Fruit fly (Drosophila melanogaster) whole organism, embryonic: Measurements from ENCODE around the gene CG5104.

ENCODE experiments used
- Ada2b ChIP-seq: fragments of 200-800 bp; sonication (Bioruptor generic); IDR thresholded peaks from 2 replicates; pipeline ENCODE4 v1.3.6; 2022; ENCODE audit warnings: missing biosample characterization, missing genetic modification characterization
- C15 ChIP-seq: fragments of 200-800 bp; sonication (Bioruptor generic); IDR thresholded peaks from 3 replicates; pipeline ENCODE4 v1.3.6; 2022; ENCODE audit warnings: missing biosample characterization, missing genetic modification characterization
- CG10267 ChIP-seq: fragments of 200-800 bp; sonication (Bioruptor generic); optimal IDR thresholded peaks from 2 replicates; lab custom pipeline; 2018; ENCODE audit warnings: missing biosample characterization, mild to moderate bottlenecking, missing genetic modification characterization, moderate library complexity
- CG10366 ChIP-seq: fragments of 200-800 bp; sonication (Bioruptor generic); IDR thresholded peaks from 2 replicates; pipeline ENCODE4 v1.3.6; 2022; ENCODE audit warnings: missing biosample characterization, missing genetic modification characterization
- CG11560 ChIP-seq: fragments of 200-800 bp; sonication (Bioruptor generic); IDR thresholded peaks from 3 replicates; pipeline ENCODE4 v1.3.6; 2022; ENCODE audit warnings: missing biosample characterization, missing genetic modification characterization
- CG11695 ChIP-seq: fragments of 200-800 bp; sonication (Bioruptor generic); IDR thresholded peaks from 3 replicates; pipeline ENCODE4 v1.3.6; 2022; ENCODE audit warnings: missing biosample characterization, missing genetic modification characterization
- CG13296 ChIP-seq: fragments of 200-800 bp; sonication (Bioruptor generic); optimal IDR thresholded peaks from 3 replicates; lab custom pipeline; 2018; ENCODE audit warnings: missing biosample characterization, mild to moderate bottlenecking, missing genetic modification characterization
- CG13894 ChIP-seq: fragments of 200-800 bp; sonication (Bioruptor generic); optimal IDR thresholded peaks from 3 replicates; lab custom pipeline; 2018; ENCODE audit warnings: missing biosample characterization, mild to moderate bottlenecking, missing genetic modification characterization, moderate library complexity
- CG14441 ChIP-seq: fragments of 200-800 bp; sonication (Bioruptor generic); IDR thresholded peaks from 2 replicates; pipeline ENCODE4 v1.3.6; 2022; ENCODE audit warnings: missing biosample characterization, missing genetic modification characterization
- CG15514 ChIP-seq: fragments of 200-800 bp; sonication (Bioruptor generic); optimal IDR thresholded peaks from 3 replicates; lab custom pipeline; 2017; ENCODE audit warnings: missing biosample characterization, missing genetic modification characterization, mild to moderate bottlenecking, moderate library complexity, missing genetic modification reagents
- CG16863 ChIP-seq: fragments of 200-800 bp; sonication (Bioruptor generic); optimal IDR thresholded peaks from 3 replicates; lab custom pipeline; 2016; ENCODE audit warnings: missing biosample characterization, missing genetic modification characterization
- CG17186 ChIP-seq: fragments of 200-800 bp; sonication (Bioruptor generic); optimal IDR thresholded peaks from 3 replicates; lab custom pipeline; 2017; ENCODE audit warnings: missing biosample characterization, missing genetic modification reagents, missing genetic modification characterization
- CG17829 ChIP-seq: fragments of 200-800 bp; optimal IDR thresholded peaks from 2 replicates; lab custom pipeline; 2019; ENCODE audit warnings: missing biosample characterization, mild to moderate bottlenecking, missing genetic modification characterization, moderate library complexity
- CG31224 ChIP-seq: fragments of 200-800 bp; sonication (Bioruptor generic); IDR thresholded peaks from 2 replicates; pipeline ENCODE4 v1.3.6; 2022; ENCODE audit warnings: missing biosample characterization, missing genetic modification characterization
- CG4328 ChIP-seq: fragments of 200-800 bp; sonication (Bioruptor generic); optimal IDR thresholded peaks from 3 replicates; lab custom pipeline; 2017; ENCODE audit warnings: missing biosample characterization, missing genetic modification reagents, missing genetic modification characterization
- CG6254 ChIP-seq: fragments of 200-800 bp; sonication (Bioruptor generic); optimal IDR thresholded peaks from 3 replicates; lab custom pipeline; 2017; ENCODE audit warnings: mild to moderate bottlenecking, missing biosample characterization, missing genetic modification reagents, missing genetic modification characterization
- CG6272 ChIP-seq: fragments of 200-800 bp; sonication (Bioruptor generic); IDR thresholded peaks from 2 replicates; pipeline ENCODE4 v1.3.6; 2022; ENCODE audit warnings: missing biosample characterization, missing genetic modification characterization
- CG8924 ChIP-seq: fragments of 200-800 bp; optimal IDR thresholded peaks from 3 replicates; lab custom pipeline; 2019; ENCODE audit warnings: missing biosample characterization, mild to moderate bottlenecking, missing genetic modification characterization, moderate library complexity
- CG9876 ChIP-seq: fragments of 200-800 bp; sonication (Bioruptor generic); optimal IDR thresholded peaks from 2 replicates; lab custom pipeline; 2016; ENCODE audit warnings: missing biosample characterization, missing genetic modification characterization
- CTCF ChIP-seq: fragments of 200-800 bp; sonication (Bioruptor generic); optimal IDR thresholded peaks from 2 replicates; lab custom pipeline; 2017; ENCODE audit warnings: missing biosample characterization, mild to moderate bottlenecking, missing genetic modification characterization, moderate library complexity
- CkIIα-i1 ChIP-seq: fragments of 200-800 bp; sonication (Bioruptor generic); IDR thresholded peaks from 2 replicates; pipeline ENCODE4 v1.3.6; 2022; ENCODE audit warnings: missing biosample characterization, missing genetic modification characterization
- D19B ChIP-seq: fragments of 200-800 bp; sonication (Bioruptor generic); optimal IDR thresholded peaks from 2 replicates; lab custom pipeline; 2017; ENCODE audit warnings: missing biosample characterization, mild to moderate bottlenecking, missing genetic modification characterization
- Dad ChIP-seq: fragments of 200-800 bp; sonication (Bioruptor generic); optimal IDR thresholded peaks from 3 replicates; lab custom pipeline; 2016; ENCODE audit warnings: missing biosample characterization, missing genetic modification characterization
- E2f2 ChIP-seq: fragments of 200-800 bp; sonication (Bioruptor generic); IDR thresholded peaks from 2 replicates; pipeline ENCODE4 v1.3.6; 2022; ENCODE audit warnings: missing biosample characterization, missing genetic modification characterization
- Fer1 ChIP-seq: fragments of 200-800 bp; sonication (Bioruptor generic); optimal IDR thresholded peaks from 2 replicates; lab custom pipeline; 2017; ENCODE audit warnings: missing biosample characterization, mild to moderate bottlenecking, missing genetic modification characterization
- HLH54F ChIP-seq: fragments of 200-800 bp; sonication (Bioruptor generic); optimal IDR thresholded peaks from 3 replicates; lab custom pipeline; 2016; ENCODE audit warnings: missing biosample characterization, missing genetic modification characterization
- NC2β ChIP-seq: fragments of 200-800 bp; sonication (Bioruptor generic); optimal IDR thresholded peaks from 2 replicates; lab custom pipeline; 2016; ENCODE audit warnings: missing biosample characterization, missing genetic modification characterization
- Neu2 ChIP-seq: fragments of 200-800 bp; sonication (Bioruptor generic); optimal IDR thresholded peaks from 3 replicates; lab custom pipeline; 2016; ENCODE audit warnings: missing biosample characterization, missing genetic modification characterization, borderline replicate concordance
- Oaz ChIP-seq: fragments of 200-800 bp; sonication (Bioruptor generic); IDR thresholded peaks from 2 replicates; pipeline ENCODE4 v1.3.6; 2022; ENCODE audit warnings: missing biosample characterization, missing genetic modification characterization
- Rx ChIP-seq: fragments of 200-800 bp; sonication (Bioruptor generic); IDR thresholded peaks from 2 replicates; pipeline ENCODE4 v1.3.6; 2022; ENCODE audit warnings: missing biosample characterization, missing genetic modification characterization
- Six4 ChIP-seq: fragments of 200-800 bp; sonication (Bioruptor generic); optimal IDR thresholded peaks from 2 replicates; lab custom pipeline; 2016; ENCODE audit warnings: missing biosample characterization, missing genetic modification characterization
- Ssrp ChIP-seq: fragments of 200-800 bp; sonication (Bioruptor generic); optimal IDR thresholded peaks from 2 replicates; lab custom pipeline; 2018; ENCODE audit warnings: missing biosample characterization, mild to moderate bottlenecking, missing genetic modification characterization, moderate library complexity
- TFAM ChIP-seq: fragments of 200-800 bp; sonication (Bioruptor generic); optimal IDR thresholded peaks from 2 replicates; lab custom pipeline; 2017; ENCODE audit warnings: missing biosample characterization, missing genetic modification characterization, inconsistent platforms
- aop ChIP-seq: fragments of 200-800 bp; sonication (Bioruptor generic); IDR thresholded peaks from 2 replicates; pipeline ENCODE4 v1.3.6; 2022; ENCODE audit warnings: missing biosample characterization, missing genetic modification characterization
- ap ChIP-seq: fragments of 200-800 bp; sonication (Bioruptor generic); IDR thresholded peaks from 2 replicates; pipeline ENCODE4 v1.3.6; 2022; ENCODE audit warnings: missing biosample characterization, missing genetic modification characterization
- ato ChIP-seq: fragments of 200-800 bp; sonication (Bioruptor generic); IDR thresholded peaks from 2 replicates; pipeline ENCODE4 v1.3.6; 2022; ENCODE audit warnings: missing biosample characterization, missing genetic modification characterization; ENCODE audit not compliant: partially characterized antibody
- dmrt99B ChIP-seq: fragments of 200-800 bp; sonication (Bioruptor generic); optimal IDR thresholded peaks from 2 replicates; lab custom pipeline; 2018; ENCODE audit warnings: missing biosample characterization, mild to moderate bottlenecking, missing genetic modification characterization, moderate library complexity
- eyg ChIP-seq: fragments of 200-800 bp; sonication (Bioruptor generic); optimal IDR thresholded peaks from 3 replicates; lab custom pipeline; 2016; ENCODE audit warnings: missing biosample characterization, missing genetic modification characterization
- gcm2 ChIP-seq: fragments of 200-800 bp; sonication (Bioruptor generic); optimal IDR thresholded peaks from 2 replicates; lab custom pipeline; 2016; ENCODE audit warnings: missing biosample characterization, missing genetic modification characterization
- knrl ChIP-seq: fragments of 200-800 bp; sonication (Bioruptor generic); IDR thresholded peaks from 3 replicates; pipeline ENCODE4 v1.3.6; 2022; ENCODE audit warnings: missing biosample characterization, missing genetic modification characterization; ENCODE audit not compliant: partially characterized antibody
- lilli ChIP-seq: fragments of 200-800 bp; sonication (Bioruptor generic); optimal IDR thresholded peaks from 3 replicates; lab custom pipeline; 2016; ENCODE audit warnings: missing biosample characterization, missing genetic modification characterization
- odd ChIP-seq: fragments of 200-800 bp; sonication (Bioruptor generic); optimal IDR thresholded peaks from 2 replicates; lab custom pipeline; 2017; ENCODE audit warnings: missing biosample characterization, mild to moderate bottlenecking, missing genetic modification characterization
- ro ChIP-seq: fragments of 200-800 bp; sonication (Bioruptor generic); IDR thresholded peaks from 2 replicates; pipeline ENCODE4 v1.3.6; 2022; ENCODE audit warnings: missing biosample characterization, missing genetic modification characterization
- row ChIP-seq: fragments of 200-800 bp; sonication (Bioruptor generic); IDR thresholded peaks from 3 replicates; pipeline ENCODE4 v1.3.6; 2022; ENCODE audit warnings: missing biosample characterization, missing genetic modification characterization
- slou ChIP-seq: fragments of 200-800 bp; sonication (Bioruptor generic); optimal IDR thresholded peaks from 3 replicates; lab custom pipeline; 2016; ENCODE audit warnings: missing biosample characterization, missing genetic modification characterization
- slp2 ChIP-seq: fragments of 200-800 bp; sonication (Bioruptor generic); optimal IDR thresholded peaks from 2 replicates; lab custom pipeline; 2016; ENCODE audit warnings: missing biosample characterization, missing genetic modification characterization
- sr ChIP-seq: fragments of 200-800 bp; sonication (Bioruptor generic); IDR thresholded peaks from 3 replicates; pipeline ENCODE4 v1.3.6; 2022; ENCODE audit warnings: missing biosample characterization, missing genetic modification characterization
- sug ChIP-seq: fragments of 200-800 bp; optimal IDR thresholded peaks from 2 replicates; lab custom pipeline; 2019; ENCODE audit warnings: missing biosample characterization, mild to moderate bottlenecking, missing genetic modification characterization, moderate library complexity
- tin ChIP-seq: fragments of 200-800 bp; sonication (Bioruptor generic); optimal IDR thresholded peaks from 3 replicates; lab custom pipeline; 2016; ENCODE audit warnings: missing biosample characterization, missing genetic modification characterization
- tup ChIP-seq: fragments of 200-800 bp; sonication (Bioruptor generic); optimal IDR thresholded peaks from 2 replicates; lab custom pipeline; 2016; ENCODE audit warnings: missing biosample characterization, mild to moderate bottlenecking, missing genetic modification characterization, moderate library complexity
- yki ChIP-seq: fragments of >200 bp; optimal IDR thresholded peaks from 3 replicates; lab custom pipeline; 2018

CG5104 gene

DNA sequence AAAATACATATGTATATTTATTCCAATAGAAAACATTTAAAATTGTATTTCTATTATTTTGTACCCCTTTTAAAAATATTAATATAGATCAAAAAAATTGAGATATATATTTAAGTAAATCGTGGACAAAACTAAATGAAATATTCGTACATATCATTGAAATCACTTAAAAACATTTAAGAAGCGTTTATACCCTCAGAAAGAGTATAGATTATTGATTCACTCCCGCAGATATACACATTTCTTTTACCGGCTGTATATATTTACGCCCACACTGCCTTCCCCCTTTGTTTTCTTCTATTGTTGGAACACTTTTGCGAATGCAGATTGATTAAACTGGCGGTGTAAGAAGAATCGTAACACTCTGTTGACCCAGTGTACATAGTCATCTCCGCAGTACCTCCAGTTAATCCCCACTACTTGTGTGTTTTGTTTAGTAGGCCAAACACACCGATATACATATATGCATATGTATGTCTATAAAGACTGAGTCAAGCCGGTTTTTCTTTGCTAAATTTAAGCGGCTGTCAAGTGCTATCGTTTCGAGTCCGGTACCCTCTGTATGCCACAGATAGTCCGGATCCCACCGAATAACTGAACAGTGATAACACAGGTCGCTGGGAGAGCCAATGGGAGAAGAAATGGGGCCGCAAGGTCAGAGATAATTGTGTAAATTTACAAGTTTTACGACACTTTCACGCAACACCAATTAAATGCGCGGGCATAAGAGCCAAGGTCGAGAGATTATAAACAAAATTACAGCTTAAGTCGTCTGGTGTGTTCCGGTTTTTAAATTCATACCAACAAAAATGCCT is 49.1 kb upstream of the CG5104 start (continued):
- TF ChIP-seq Oaz (GFP tag; lab: Robert Waterston, UW) (no peak), CG11695 (GFP tag; lab: Robert Waterston, UW) (peak; percentile 49; the same call in 2 of the 3 replicates), Ssrp (tag; lab: Kevin White, UChicago) (no peak), yki (lab: Kevin White, UChicago) (no peak), odd (GFP tag; lab: Kevin White, UChicago) (no peak), sug (no peak), CG13894 (peak; percentile 12), CG17829 (tag; lab: Kevin White, UChicago) (no peak), knrl (GFP tag; lab: Robert Waterston, UW) (no peak), row (GFP tag; lab: Robert Waterston, UW) (no peak; the same call in 1 of the 3 replicates), Six4 (no peak), gcm2 (GFP tag; lab: Kevin White, UChicago) (no peak), HLH54F (peak; percentile 34), TFAM (peak; percentile 54), ato (GFP tag; lab: Robert Waterston, UW) (no peak), CG15514 (GFP tag; lab: Kevin White, UChicago) (no peak), CG6272 (GFP tag; lab: Robert Waterston, UW) (no peak), NC2β (GFP tag; lab: Kevin White, UChicago) (peak; percentile 81), CG31224 (GFP tag; lab: Robert Waterston, UW) (no peak), ap (GFP tag; lab: Robert Waterston, UW) (no peak), eyg (peak; percentile 60), C15 (no peak), CG13296 (GFP tag; lab: Kevin White, UChicago) (peak; percentile 57), CTCF (GFP tag; lab: Kevin White, UChicago) (no peak), aop (GFP tag; lab: Robert Waterston, UW) (no peak), tup (GFP tag; lab: Kevin White, UChicago) (peak; percentile 49), CG9876 (peak; percentile 11), CG16863 (peak; percentile 74), lilli (GFP tag; lab: Kevin White, UChicago) (peak; percentile 22), CG4328 (GFP tag; lab: Kevin White, UChicago) (peak; percentile 31), E2f2 (GFP tag; lab: Robert Waterston, UW) (0 out of 2 replicates have a peak, but pooled peaks have one; percentile 25), D19B (no peak), Fer1 (GFP tag; lab: Kevin White, UChicago) (no peak), slp2 (GFP tag; lab: Kevin White, UChicago) (peak; percentile 50), CG17186 (no peak), Rx (GFP tag; lab: Robert Waterston, UW) (no peak), Ada2b (no peak), tin (GFP tag; lab: Kevin White, UChicago) (no peak), sr (peak; percentile 63; the same call in 2 of the 3 replicates), CG6254 (GFP tag; lab: Kevin White, UChicago) (no peak), CkIIα-i1 (no peak), CG10366 (GFP tag; lab: Robert Waterston, UW) (no peak), dmrt99B (tag; lab: Kevin White, UChicago) (no peak), CG8924 (tag; lab: Kevin White, UChicago) (peak; percentile 41), CG11560 (tag; lab: Robert Waterston, UW) (no peak), Dad (GFP tag; lab: Kevin White, UChicago) (peak; percentile 4), Neu2 (GFP tag; lab: Kevin White, UChicago) (no peak), CG14441 (GFP tag; lab: Robert Waterston, UW) (no peak), slou (GFP tag; lab: Kevin White, UChicago) (peak; percentile 40), ro (GFP tag; lab: Robert Waterston, UW) (no peak), CG10267 (tag; lab: Kevin White, UChicago) (no peak)
